Fruit fly (Drosophila melanogaster) whole organism, wandering third instar larva: ENCODE data around the gene Cyp4c3.
A peak's percentile ranks its signal among the peaks of the same experiment; 100 is the strongest.

ENCODE experiments used
- Abd-B ChIP-seq: fragments of >200 bp; optimal IDR thresholded peaks from 2 replicates; lab custom pipeline; 2017; ENCODE audit warnings: missing biosample characterization, missing genetic modification characterization
- CG32264 ChIP-seq: fragments of 200-800 bp; sonication (Bioruptor generic); optimal IDR thresholded peaks from 2 replicates; lab custom pipeline; 2016; ENCODE audit warnings: missing biosample characterization, missing genetic modification characterization
- CG9705 ChIP-seq: fragments of 200-800 bp; sonication (Bioruptor generic); optimal IDR thresholded peaks from 2 replicates; lab custom pipeline; 2018; ENCODE audit warnings: missing biosample characterization, mild to moderate bottlenecking, missing genetic modification characterization
- CrebA ChIP-seq: fragments of 200-800 bp; sonication (Bioruptor generic); optimal IDR thresholded peaks from 2 replicates; lab custom pipeline; 2016; ENCODE audit warnings: missing biosample characterization, mild to moderate bottlenecking, missing genetic modification characterization, borderline replicate concordance
- Dfd ChIP-seq: fragments of >200 bp; optimal IDR thresholded peaks from 2 replicates; lab custom pipeline; 2017; ENCODE audit warnings: missing biosample characterization, missing genetic modification characterization
- Dif ChIP-seq: fragments of 200-275, 200-300 bp; sonication (Bioruptor generic); optimal IDR thresholded peaks from 2 replicates; lab custom pipeline; 2018; ENCODE audit warnings: missing biosample characterization, missing genetic modification characterization; ENCODE audit not compliant: partially characterized antibody
- GATAd ChIP-seq: sonication (Bioruptor generic); optimal IDR thresholded peaks from 2 replicates; lab custom pipeline; 2016; ENCODE audit warnings: missing biosample characterization, missing genetic modification characterization
- HLH106 ChIP-seq: fragments of 200-800 bp; optimal IDR thresholded peaks from 3 replicates; lab custom pipeline; 2019; ENCODE audit warnings: missing biosample characterization, mild to moderate bottlenecking, missing genetic modification characterization, moderate library complexity
- Hnf4 ChIP-seq: fragments of 200-800 bp; sonication (Bioruptor generic); optimal IDR thresholded peaks from 2 replicates; lab custom pipeline; 2016; ENCODE audit warnings: missing biosample characterization, mild to moderate bottlenecking, missing genetic modification characterization
- Hr78 ChIP-seq: fragments of >200 bp; optimal IDR thresholded peaks from 2 replicates; lab custom pipeline; 2017; ENCODE audit warnings: missing biosample characterization, missing genetic modification characterization
- Hr83 ChIP-seq: fragments of 200-300 bp; sonication (Bioruptor generic); optimal IDR thresholded peaks from 2 replicates; lab custom pipeline; 2016; ENCODE audit warnings: missing biosample characterization, mild to moderate bottlenecking, missing genetic modification characterization, moderate library complexity; ENCODE audit not compliant: poor library complexity, severe bottlenecking
- Jra ChIP-seq: sonication (Bioruptor generic); optimal IDR thresholded peaks from 2 replicates; lab custom pipeline; 2016; ENCODE audit warnings: missing biosample characterization, missing genetic modification characterization
- Mio ChIP-seq: sonication (Bioruptor generic); optimal IDR thresholded peaks from 2 replicates; lab custom pipeline; 2016; ENCODE audit warnings: missing biosample characterization, missing genetic modification characterization
- Myc ChIP-seq: fragments of >200 bp; optimal IDR thresholded peaks from 2 replicates; lab custom pipeline; 2017
- N ChIP-seq: fragments of >200 bp; optimal IDR thresholded peaks from 2 replicates; lab custom pipeline; 2018; ENCODE audit warnings: missing biosample characterization, missing external identifiers, missing genetic modification characterization
- OdsH ChIP-seq: fragments of 200-800 bp; sonication (Bioruptor generic); optimal IDR thresholded peaks from 2 replicates; lab custom pipeline; 2016; ENCODE audit warnings: missing biosample characterization, mild to moderate bottlenecking, missing genetic modification characterization
- Rel ChIP-seq, 2 experiments: fragments of 200-800 bp; sonication (Bioruptor generic) in 1 of 2; optimal IDR thresholded peaks; 2 replicates in 1 of 2; 3 replicates in 1 of 2; lab custom pipeline; 2016 to 2019; ENCODE audit warnings: mild to moderate bottlenecking in 2 of 2, missing biosample characterization in 2 of 2, missing genetic modification characterization in 2 of 2, moderate library complexity in 1 of 2
- Sp1 ChIP-seq: fragments of 200-800 bp; sonication (Bioruptor generic); optimal IDR thresholded peaks from 3 replicates; lab custom pipeline; 2019; ENCODE audit warnings: missing biosample characterization, mild to moderate bottlenecking, missing genetic modification characterization, moderate library complexity
- Vsx2 ChIP-seq: fragments of 200-300, 225-300 bp; sonication (Bioruptor generic); optimal IDR thresholded peaks from 2 replicates; lab custom pipeline; 2018; ENCODE audit warnings: missing biosample characterization, missing genetic modification characterization; ENCODE audit not compliant: partially characterized antibody
- br ChIP-seq: fragments of 200-800 bp; sonication (Bioruptor generic); optimal IDR thresholded peaks from 2 replicates; lab custom pipeline; 2016; ENCODE audit warnings: missing biosample characterization, missing genetic modification characterization
- brk ChIP-seq: fragments of 200-800 bp; sonication (Bioruptor generic); optimal IDR thresholded peaks from 2 replicates; lab custom pipeline; 2016; ENCODE audit warnings: missing biosample characterization, mild to moderate bottlenecking, missing genetic modification characterization
- dl ChIP-seq, 2 experiments: fragments of 175-275, 200-275 bp in 1 of 2; fragments of 200-275 bp in 1 of 2; sonication (Bioruptor generic); optimal IDR thresholded peaks; lab custom pipeline; 2018; ENCODE audit warnings: mild to moderate bottlenecking in 2 of 2, missing biosample characterization in 2 of 2, missing genetic modification characterization in 2 of 2, moderate library complexity in 2 of 2; ENCODE audit not compliant: partially characterized antibody in 2 of 2, insufficient read depth in 1 of 2
- dmrt93B ChIP-seq: fragments of 200-800 bp; sonication (Bioruptor generic); optimal IDR thresholded peaks from 2 replicates; lab custom pipeline; 2018; ENCODE audit warnings: missing biosample characterization, mild to moderate bottlenecking, missing genetic modification characterization
- dsf ChIP-seq: sonication (Bioruptor generic); optimal IDR thresholded peaks from 2 replicates; lab custom pipeline; 2016; ENCODE audit warnings: missing biosample characterization, missing genetic modification characterization, borderline replicate concordance
- ey ChIP-seq: fragments of 200-800 bp; sonication (Bioruptor generic); optimal IDR thresholded peaks from 2 replicates; lab custom pipeline; 2016; ENCODE audit warnings: missing biosample characterization, missing genetic modification characterization
- foxo ChIP-seq, 2 experiments: fragments of 200-800 bp; sonication (Bioruptor generic); optimal IDR thresholded peaks; 2 replicates in 1 of 2; 3 replicates in 1 of 2; lab custom pipeline; 2016 to 2017; ENCODE audit warnings: missing biosample characterization in 2 of 2, missing genetic modification characterization in 2 of 2
- fru ChIP-seq: fragments of 200-800 bp; sonication (Bioruptor generic); optimal IDR thresholded peaks from 3 replicates; lab custom pipeline; 2016; ENCODE audit warnings: missing biosample characterization, mild to moderate bottlenecking, missing genetic modification characterization
- h ChIP-seq: fragments of 200-800 bp; sonication (Bioruptor generic); optimal IDR thresholded peaks from 3 replicates; lab custom pipeline; 2016; ENCODE audit warnings: missing biosample characterization, mild to moderate bottlenecking, missing genetic modification characterization
- jim ChIP-seq: fragments of 175-275, 200-325 bp; sonication (Bioruptor generic); optimal IDR thresholded peaks from 2 replicates; lab custom pipeline; 2016; ENCODE audit warnings: missing biosample characterization, mild to moderate bottlenecking, missing genetic modification characterization
- lola ChIP-seq: fragments of >200 bp; optimal IDR thresholded peaks from 2 replicates; lab custom pipeline; 2017; ENCODE audit warnings: missing biosample characterization, missing genetic modification characterization
- pan ChIP-seq: fragments of >200 bp; optimal IDR thresholded peaks from 2 replicates; lab custom pipeline; 2017
- psq ChIP-seq: fragments of 200-800 bp; sonication (Bioruptor generic); optimal IDR thresholded peaks from 3 replicates; lab custom pipeline; 2017; ENCODE audit warnings: missing biosample characterization, mild to moderate bottlenecking, missing genetic modification characterization, moderate library complexity
- rgr ChIP-seq: fragments of 200-800 bp; sonication (Bioruptor generic); optimal IDR thresholded peaks from 3 replicates; lab custom pipeline; 2016; ENCODE audit warnings: missing biosample characterization, mild to moderate bottlenecking, missing genetic modification characterization
- sage ChIP-seq: fragments of 200-800 bp; sonication (Bioruptor generic); optimal IDR thresholded peaks from 2 replicates; lab custom pipeline; 2016; ENCODE audit warnings: missing biosample characterization, mild to moderate bottlenecking, missing genetic modification characterization
- sv ChIP-seq: fragments of 200-800 bp; sonication (Bioruptor generic); optimal IDR thresholded peaks from 3 replicates; lab custom pipeline; 2016; ENCODE audit warnings: missing biosample characterization, missing genetic modification characterization
- tai ChIP-seq: sonication (Bioruptor generic); optimal IDR thresholded peaks from 2 replicates; lab custom pipeline; 2016; ENCODE audit warnings: missing biosample characterization, missing genetic modification characterization
- usp ChIP-seq: fragments of >200 bp; optimal IDR thresholded peaks from 2 replicates; lab custom pipeline; 2017; ENCODE audit warnings: missing biosample characterization, missing genetic modification characterization
- woc ChIP-seq: sonication (Bioruptor generic); optimal IDR thresholded peaks from 2 replicates; lab custom pipeline; 2016; ENCODE audit warnings: missing biosample characterization, mild to moderate bottlenecking, missing genetic modification characterization

Cyp4c3 gene

DNA sequence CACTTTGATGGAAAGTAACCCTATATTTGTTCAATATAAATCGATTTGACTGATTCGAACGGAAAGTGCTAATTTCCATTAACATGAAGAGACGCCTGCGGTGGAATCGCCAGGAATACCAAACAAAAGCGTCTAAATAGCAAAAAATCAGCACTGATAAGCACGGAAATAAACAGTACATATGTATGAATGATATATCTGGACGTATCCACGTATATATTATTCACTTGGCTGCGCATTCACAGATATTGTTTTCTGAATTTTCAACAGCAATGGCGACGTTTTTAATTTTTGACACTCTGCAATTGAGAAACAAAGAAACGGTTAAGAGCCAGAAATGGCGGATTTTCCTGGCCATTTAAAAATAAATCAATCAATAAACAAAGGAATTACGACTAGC lies 6.5 kb upstream of the Cyp4c3 start:
- no peak for TF ChIP-seq woc (GFP tag; lab: Kevin White, UChicago)
- no peak for TF ChIP-seq Hnf4
- no peak for TF ChIP-seq Hr78 (GFP tag; lab: Kevin White, UChicago)
- TF ChIP-seq GATAd (GFP tag; lab: Kevin White, UChicago): no peak
- no peak for TF ChIP-seq Rel (GFP tag; optimal IDR thresholded peaks at IDR 0.05; lab: Kevin White, UChicago)
- no peak for TF ChIP-seq Rel (tag; optimal IDR thresholded peaks at IDR 0.05; lab: Kevin White, UChicago)
- no peak for TF ChIP-seq Myc
- TF ChIP-seq Mio (GFP tag; lab: Kevin White, UChicago): no peak
- TF ChIP-seq CG9705: no peak
- no peak for TF ChIP-seq CrebA
- no peak for TF ChIP-seq rgr
- no peak for TF ChIP-seq foxo (GFP tag; optimal IDR thresholded peaks at IDR 0.05; lab: Kevin White, UChicago)
- no peak for TF ChIP-seq HLH106
- no peak for TF ChIP-seq Hr83 (GFP tag; lab: Kevin White, UChicago)
- no peak for TF ChIP-seq Dfd (GFP tag; lab: Kevin White, UChicago)
- TF ChIP-seq Vsx2 (GFP tag; lab: Kevin White, UChicago): no peak
- no peak for TF ChIP-seq Jra
- TF ChIP-seq lola: no peak

DNA sequence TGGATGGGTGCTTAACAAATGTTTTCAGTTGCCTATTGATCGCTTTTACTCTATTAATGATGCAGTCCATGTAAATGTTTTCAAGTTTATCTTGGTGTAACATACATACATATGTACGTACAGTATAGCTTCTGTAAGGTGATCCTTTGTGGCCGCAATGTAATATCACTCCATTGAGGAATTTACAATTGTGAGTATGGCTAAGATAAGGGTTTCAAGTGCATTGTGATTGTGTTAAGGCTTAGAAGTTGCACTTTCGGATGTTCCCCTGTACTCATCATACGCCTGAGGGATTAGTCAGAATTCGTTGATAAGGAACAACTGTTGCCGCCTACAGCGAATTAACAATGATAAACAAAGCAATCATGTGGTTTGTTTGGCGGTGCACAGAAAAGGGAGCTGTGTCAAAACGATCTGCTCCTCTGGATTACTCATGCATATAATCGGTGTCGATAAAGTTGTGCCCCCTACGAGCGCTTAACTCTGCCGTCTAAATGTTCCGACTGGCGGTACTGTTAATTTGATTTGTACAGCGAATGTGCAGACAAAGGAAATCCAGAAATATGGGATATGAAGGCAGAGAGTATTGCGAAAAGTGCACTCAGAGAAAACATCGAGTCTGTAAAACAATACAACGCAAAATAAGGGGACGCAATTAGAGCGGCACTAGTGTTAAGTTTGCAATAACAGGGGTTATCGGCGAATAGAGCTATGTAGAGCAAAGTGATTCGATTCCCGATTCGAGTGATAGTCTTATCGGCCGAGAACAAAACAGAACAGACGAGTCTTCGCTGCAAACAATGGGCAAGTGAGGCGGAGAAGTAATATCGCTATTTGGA lies 5.9 kb upstream of the Cyp4c3 start:
- TF ChIP-seq psq (GFP tag; lab: Kevin White, UChicago) (peak; percentile 63), Mio (GFP tag; lab: Kevin White, UChicago) (peak; percentile 64), usp (GFP tag; lab: Kevin White, UChicago) (no peak), Dif (GFP tag; lab: Kevin White, UChicago) (no peak), tai (GFP tag; lab: Kevin White, UChicago) (no peak), h (peak; percentile 90), Hr83 (GFP tag; lab: Kevin White, UChicago) (peak; percentile 64), Rel (GFP tag; optimal IDR thresholded peaks at IDR 0.05; lab: Kevin White, UChicago) (peak; percentile 27), Rel (tag; optimal IDR thresholded peaks at IDR 0.05; lab: Kevin White, UChicago) (peak; percentile 41), Vsx2 (GFP tag; lab: Kevin White, UChicago) (no peak), brk (GFP tag; lab: Kevin White, UChicago) (no peak), CrebA (no peak), CG9705 (peak; percentile 60), Hnf4 (peak; percentile 83), HLH106 (peak; percentile 86), N (GFP tag; lab: Kevin White, UChicago) (no peak), pan (no peak), Dfd (GFP tag; lab: Kevin White, UChicago) (no peak), fru (GFP tag; lab: Kevin White, UChicago) (peak; percentile 86), Jra (peak; percentile 47), ey (GFP tag; lab: Kevin White, UChicago) (peak; percentile 88), dsf (peak; percentile 9), jim (no peak), Myc (no peak), dl (GFP tag; optimal IDR thresholded peaks at IDR 0.05; lab: Kevin White, UChicago; ENCODE audit: insufficient read depth in 1 of 2, partially characterized antibody in 2 of 2) (no peak), sage (peak; percentile 21), CG32264 (GFP tag; lab: Kevin White, UChicago) (peak; percentile 66), dmrt93B (peak; percentile 63), Abd-B (no peak), rgr (peak; percentile 90), Hr78 (GFP tag; lab: Kevin White, UChicago) (no peak), woc (GFP tag; lab: Kevin White, UChicago) (peak; percentile 70), lola (no peak), sv (GFP tag; lab: Kevin White, UChicago) (no peak), OdsH (GFP tag; lab: Kevin White, UChicago) (peak; percentile 81), GATAd (GFP tag; lab: Kevin White, UChicago) (peak; percentile 24), Sp1 (GFP tag; lab: Kevin White, UChicago) (peak; percentile 75), foxo (GFP tag; optimal IDR thresholded peaks at IDR 0.05; lab: Kevin White, UChicago) (peak; percentile 24 to 89), br (GFP tag; lab: Kevin White, UChicago) (peak; percentile 84)
- TF ChIP-seq, all 38 proteins: peak for 22
